Fruit fly (Drosophila melanogaster): ENCODE results near the gene CG43291.

DNA sequence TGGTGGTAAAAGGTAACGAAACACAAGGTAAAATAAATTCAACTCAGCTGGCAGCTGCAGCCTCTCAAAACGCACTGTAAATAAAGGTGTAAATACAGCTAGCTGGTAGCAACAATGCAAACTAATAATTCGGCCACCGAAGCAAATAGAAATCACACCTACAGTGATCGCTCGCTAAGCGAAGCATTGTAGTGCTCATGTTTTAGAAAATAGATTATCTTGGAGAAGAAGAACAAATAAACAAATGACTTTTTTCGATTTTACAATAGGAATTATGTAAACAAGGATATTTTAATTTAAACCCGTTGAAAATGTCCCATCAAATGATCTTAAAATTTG, 39.9 kb upstream of the CG43291 start:
- TF ChIP-seq CG8632 (GFP tag; optimal IDR thresholded peaks at IDR 0.05) (no peak), CG8319 (GFP tag; optimal IDR thresholded peaks at IDR 0.05) (no peak), CG6854 (GFP tag; optimal IDR thresholded peaks at IDR 0.05) (no peak), CG32006 (GFP tag; optimal IDR thresholded peaks at IDR 0.05) (peak; percentile 48), salr (GFP tag; optimal IDR thresholded peaks at IDR 0.05) (no peak), Blimp-1 (GFP tag; optimal IDR thresholded peaks at IDR 0.05) (no peak), Lpt (GFP tag; optimal IDR thresholded peaks at IDR 0.05) (no peak), spab (GFP tag; optimal IDR thresholded peaks at IDR 0.05) (no peak), CG6163 (GFP tag; IDR thresholded peaks at IDR 0.05) (no peak), vri (GFP tag; optimal IDR thresholded peaks at IDR 0.05) (no peak), lz (GFP tag; optimal IDR thresholded peaks at IDR 0.05) (no peak), cyc (GFP tag; optimal IDR thresholded peaks at IDR 0.05) (no peak), Met (GFP tag; optimal IDR thresholded peaks at IDR 0.05) (no peak), CG10669 (GFP tag; optimal IDR thresholded peaks at IDR 0.05) (no peak)
